Worm (Caenorhabditis elegans) whole organism, L4 larva: ENCODE measurements around the gene Y39E4B.13.

Source experiments
- D1046.2 ChIP-seq: fragments of 200-800 bp; sonication (Bioruptor generic); IDR thresholded peaks from 2 replicates; pipeline ENCODE4 v1.3.6; 2022; ENCODE audit warnings: missing genetic modification characterization, missing compliant biosample characterization
- F10B5.3 ChIP-seq: sonication (generic microtip); optimal IDR thresholded peaks from 2 replicates; lab custom pipeline; 2016; ENCODE audit warnings: mild to moderate bottlenecking, missing genetic modification characterization, missing compliant biosample characterization
- F26F4.8 ChIP-seq: fragments of 200-800 bp; sonication (Bioruptor generic); conservative IDR thresholded peaks from 2 replicates; pipeline ENCODE4 v1.3.6; 2022; ENCODE audit warnings: missing genetic modification characterization, missing compliant biosample characterization
- F37D6.2 ChIP-seq: sonication (generic microtip); optimal IDR thresholded peaks from 2 replicates; lab custom pipeline; 2016; ENCODE audit warnings: mild to moderate bottlenecking, missing genetic modification characterization, missing compliant biosample characterization
- Y105C5A.15 ChIP-seq: fragments of 200-800 bp; sonication (Bioruptor generic); IDR thresholded peaks from 2 replicates; pipeline ENCODE4 v1.3.6; 2022; ENCODE audit warnings: missing genetic modification characterization, missing compliant biosample characterization
- Y5F2A.4 ChIP-seq: fragments of 200-800 bp; sonication (Bioruptor generic); optimal IDR thresholded peaks from 2 replicates; lab custom pipeline; 2018; ENCODE audit warnings: mild to moderate bottlenecking, missing genetic modification characterization, missing compliant biosample characterization
- ZK546.5 ChIP-seq, 2 experiments: sonication (generic microtip); optimal IDR thresholded peaks; 2 replicates each; lab custom pipeline; 2017; ENCODE audit warnings: missing biosample characterization in 2 of 2, missing genetic modification characterization in 2 of 2
- aha-1 ChIP-seq: fragments of 150-350 bp; peaks from one replicate; lab custom pipeline; 2014; ENCODE audit warnings: missing biosample characterization, missing genetic modification characterization
- aly-2 ChIP-seq: sonication (generic microtip); optimal IDR thresholded peaks from 2 replicates; lab custom pipeline; 2018; ENCODE audit warnings: missing biosample characterization, missing genetic modification characterization
- arid-1 ChIP-seq: fragments of 200-800 bp; sonication (Bioruptor generic); conservative IDR thresholded peaks from 2 replicates; pipeline ENCODE4 v1.3.6; 2022; ENCODE audit warnings: missing genetic modification reagents, missing genetic modification characterization, missing compliant biosample characterization
- ceh-20 ChIP-seq: fragments of 200-800 bp; sonication (Bioruptor generic); IDR thresholded peaks from 2 replicates; pipeline ENCODE4 v1.3.6; 2022; ENCODE audit warnings: missing genetic modification reagents, missing genetic modification characterization, missing compliant biosample characterization
- daf-12 ChIP-seq: fragments of 150-350 bp; optimal IDR thresholded peaks from 2 replicates; lab custom pipeline; 2014; ENCODE audit warnings: missing biosample characterization, missing genetic modification reagents, missing genetic modification characterization
- daf-16 ChIP-seq, 3 experiments: sonication (generic microtip); optimal IDR thresholded peaks; 2 replicates each; lab custom pipeline; 2016 to 2017; ENCODE audit warnings: missing genetic modification characterization in 3 of 3, missing genetic modification reagents in 3 of 3, mild to moderate bottlenecking in 2 of 3, missing compliant biosample characterization in 2 of 3, missing biosample characterization in 1 of 3, moderate library complexity in 1 of 3
- dmd-8 ChIP-seq: fragments of 200-800 bp; sonication (Bioruptor generic); IDR thresholded peaks from 2 replicates; pipeline ENCODE4 v1.3.6; 2022; ENCODE audit warnings: missing genetic modification characterization, missing compliant biosample characterization
- dmd-9 ChIP-seq: fragments of 200-800 bp; sonication (Bioruptor generic); IDR thresholded peaks from 2 replicates; pipeline ENCODE4 v1.3.6; 2022; ENCODE audit warnings: missing genetic modification reagents, missing genetic modification characterization, missing compliant biosample characterization
- duxl-1 ChIP-seq: sonication (generic microtip); optimal IDR thresholded peaks from 2 replicates; lab custom pipeline; 2016; ENCODE audit warnings: mild to moderate bottlenecking, missing genetic modification characterization, moderate library complexity, missing compliant biosample characterization; ENCODE audit not compliant: poor library complexity
- egl-43 ChIP-seq: fragments of 200-800 bp; sonication (Bioruptor generic); IDR thresholded peaks from 2 replicates; pipeline ENCODE4 v1.3.6; 2022; ENCODE audit warnings: missing genetic modification reagents, missing genetic modification characterization, missing compliant biosample characterization
- fkh-10 ChIP-seq: fragments of 150-350 bp; optimal IDR thresholded peaks from 2 replicates; lab custom pipeline; 2014; ENCODE audit warnings: missing biosample characterization, missing genetic modification reagents, missing genetic modification characterization
- gei-8 ChIP-seq: fragments of 200-800 bp; sonication (Bioruptor generic); optimal IDR thresholded peaks from 2 replicates; lab custom pipeline; 2018; ENCODE audit warnings: mild to moderate bottlenecking, missing genetic modification characterization, missing compliant biosample characterization
- hlh-11 ChIP-seq: fragments of 200-800 bp; sonication (Bioruptor generic); optimal IDR thresholded peaks from 2 replicates; lab custom pipeline; 2018; ENCODE audit warnings: mild to moderate bottlenecking, missing genetic modification characterization, missing compliant biosample characterization
- hmg-1.1 ChIP-seq: fragments of 200-800 bp; sonication (Bioruptor generic); IDR thresholded peaks from 2 replicates; pipeline ENCODE4 v1.3.6; 2022; ENCODE audit warnings: missing genetic modification reagents, missing genetic modification characterization, missing compliant biosample characterization
- jun-1 ChIP-seq: fragments of 150-350 bp; optimal IDR thresholded peaks from 2 replicates; lab custom pipeline; 2014; ENCODE audit warnings: missing biosample characterization, missing genetic modification reagents, missing genetic modification characterization
- lim-7 ChIP-seq: fragments of 200-800 bp; sonication (Bioruptor generic); IDR thresholded peaks from 2 replicates; pipeline ENCODE4 v1.3.6; 2022; ENCODE audit warnings: missing genetic modification characterization, missing compliant biosample characterization
- lin-1 ChIP-seq: fragments of 200-800 bp; sonication (Bioruptor generic); IDR thresholded peaks from 2 replicates; pipeline ENCODE4 v1.3.6; 2022; ENCODE audit warnings: missing genetic modification reagents, missing genetic modification characterization, missing compliant biosample characterization
- lin-15B ChIP-seq: fragments of 150-350 bp; sonication (generic microtip); optimal IDR thresholded peaks from 3 replicates; lab custom pipeline; 2014; ENCODE audit warnings: missing biosample characterization, missing genetic modification characterization
- lir-3 ChIP-seq: sonication (generic microtip); optimal IDR thresholded peaks from 2 replicates; lab custom pipeline; 2016; ENCODE audit warnings: mild to moderate bottlenecking, missing genetic modification characterization, missing compliant biosample characterization
- mdl-1 ChIP-seq, 2 experiments: fragments of 150-350 bp in 1 of 2; sonication (generic microtip) in 1 of 2; optimal IDR thresholded peaks; 2 replicates each; lab custom pipeline; 2014 to 2017; ENCODE audit warnings: missing biosample characterization in 2 of 2, missing genetic modification characterization in 2 of 2
- mes-2 ChIP-seq: sonication (generic microtip); optimal IDR thresholded peaks from 2 replicates; lab custom pipeline; 2016; ENCODE audit warnings: missing genotype, mild to moderate bottlenecking, missing genetic modification characterization, missing compliant biosample characterization; ENCODE audit not compliant: poor library complexity, severe bottlenecking
- mxl-3 ChIP-seq: fragments of 200-800 bp; sonication (Bioruptor generic); optimal IDR thresholded peaks from 2 replicates; lab custom pipeline; 2018; ENCODE audit warnings: mild to moderate bottlenecking, missing genetic modification characterization, missing compliant biosample characterization
- nhr-11 ChIP-seq: fragments of 150-350 bp; optimal IDR thresholded peaks from 2 replicates; lab custom pipeline; 2014; ENCODE audit warnings: missing biosample characterization, missing genetic modification characterization
- nhr-111 ChIP-seq: fragments of 200-800 bp; sonication (Bioruptor generic); optimal IDR thresholded peaks from 2 replicates; lab custom pipeline; 2018; ENCODE audit warnings: mild to moderate bottlenecking, missing genetic modification characterization, missing compliant biosample characterization
- nhr-237 ChIP-seq: sonication (generic microtip); optimal IDR thresholded peaks from 2 replicates; lab custom pipeline; 2017; ENCODE audit warnings: missing biosample characterization, missing genetic modification characterization
- nhr-25 ChIP-seq: sonication (generic microtip); optimal IDR thresholded peaks from 2 replicates; lab custom pipeline; 2017; ENCODE audit warnings: missing genetic modification characterization, mild to moderate bottlenecking, missing compliant biosample characterization, antibody characterized with exemption, moderate library complexity, borderline replicate concordance; ENCODE audit not compliant: insufficient read depth
- nhr-28 ChIP-seq: fragments of 150-350 bp; optimal IDR thresholded peaks from 2 replicates; lab custom pipeline; 2014; ENCODE audit warnings: missing biosample characterization, missing genetic modification characterization
- nhr-42 ChIP-seq: fragments of 200-800 bp; sonication (Bioruptor generic); IDR thresholded peaks from 2 replicates; pipeline ENCODE4 v1.3.6; 2022; ENCODE audit warnings: missing genetic modification characterization, missing compliant biosample characterization
- nhr-48 ChIP-seq: sonication (generic microtip); optimal IDR thresholded peaks from 2 replicates; lab custom pipeline; 2016; ENCODE audit warnings: mild to moderate bottlenecking, missing genetic modification characterization, missing compliant biosample characterization
- nhr-6 ChIP-seq: fragments of 150-350 bp; optimal IDR thresholded peaks from 2 replicates; lab custom pipeline; 2014; ENCODE audit warnings: missing biosample characterization, missing genetic modification characterization
- nhr-76 ChIP-seq: fragments of 150-350 bp; optimal IDR thresholded peaks from 2 replicates; lab custom pipeline; 2014; ENCODE audit warnings: missing biosample characterization, missing genetic modification characterization
- nhr-77 ChIP-seq: fragments of 150-350 bp; optimal IDR thresholded peaks from 2 replicates; lab custom pipeline; 2014; ENCODE audit warnings: missing biosample characterization, missing genetic modification characterization
- pha-4 ChIP-seq, 2 experiments: fragments of 150-350 bp in 1 of 2; fragments of 200-800 bp in 1 of 2; sonication (Bioruptor generic) in 1 of 2; IDR thresholded peaks in 1 of 2; optimal IDR thresholded peaks in 1 of 2; 2 replicates each; pipeline versions ENCODE4 v1.3.6 to Lab custom; 2014 to 2022; ENCODE audit warnings: missing genetic modification characterization in 2 of 2, missing genetic modification reagents in 2 of 2, missing biosample characterization in 1 of 2, missing compliant biosample characterization in 1 of 2
- saeg-2 ChIP-seq: fragments of 200-800 bp; sonication (Bioruptor generic); IDR thresholded peaks from 2 replicates; pipeline ENCODE4 v1.3.6; 2022; ENCODE audit warnings: missing genetic modification reagents, missing genetic modification characterization, missing compliant biosample characterization
- skn-1 ChIP-seq: fragments of 150-350 bp; optimal IDR thresholded peaks from 2 replicates; lab custom pipeline; 2014; ENCODE audit warnings: missing biosample characterization, missing genetic modification characterization
- snpc-4 ChIP-seq: fragments of 150-350 bp; optimal IDR thresholded peaks from 2 replicates; lab custom pipeline; 2014; ENCODE audit warnings: missing biosample characterization, missing genetic modification characterization
- spr-1 ChIP-seq: sonication (generic microtip); optimal IDR thresholded peaks from 2 replicates; lab custom pipeline; 2016; ENCODE audit warnings: mild to moderate bottlenecking, missing genetic modification characterization, missing compliant biosample characterization
- spr-3 ChIP-seq: fragments of 200-800 bp; sonication (Bioruptor generic); optimal IDR thresholded peaks from 2 replicates; lab custom pipeline; 2018; ENCODE audit warnings: mild to moderate bottlenecking, missing genetic modification characterization, missing compliant biosample characterization
- tra-1 ChIP-seq: fragments of 200-800 bp; sonication (Bioruptor generic); IDR thresholded peaks from 2 replicates; pipeline ENCODE4 v1.3.6; 2022; ENCODE audit warnings: missing genetic modification reagents, missing genetic modification characterization, missing compliant biosample characterization
- vab-7 ChIP-seq: fragments of 200-800 bp; sonication (Bioruptor generic); IDR thresholded peaks from 2 replicates; pipeline ENCODE4 v1.3.6; 2022; ENCODE audit warnings: missing genetic modification reagents, missing genetic modification characterization, missing compliant biosample characterization
- zip-11 ChIP-seq: fragments of 200-800 bp; sonication (Bioruptor generic); IDR thresholded peaks from 2 replicates; pipeline ENCODE4 v1.3.6; 2022; ENCODE audit warnings: missing genetic modification characterization, missing compliant biosample characterization
- ztf-7 ChIP-seq: fragments of 150-350 bp; optimal IDR thresholded peaks from 2 replicates; lab custom pipeline; 2014; ENCODE audit warnings: missing biosample characterization, missing genetic modification characterization

The Y39E4B.13 gene

ce11 chrIII:13070548-13071050 is 20.3 kb upstream of the Y39E4B.13 start, which contains the start of gene Y39E4B.6 (continued):
- TF ChIP-seq duxl-1 (peak; percentile 11), nhr-76 (peak; percentile 26), lim-7 (GFP tag; lab: Robert Waterston, UW) (peak; percentile 62; the same call in 1 of the 2 replicates), nhr-6 (tag; lab: Kevin White, UChicago) (peak; percentile 79), F26F4.8 (GFP tag; lab: Robert Waterston, UW) (no peak), nhr-28 (tag; lab: Kevin White, UChicago) (peak; percentile 98), mxl-3 (GFP tag; lab: Kevin White, UChicago) (peak; percentile 97), nhr-111 (GFP tag; lab: Kevin White, UChicago) (no peak), pha-4 (GFP tag; IDR thresholded peaks at IDR 0.05; lab: Robert Waterston, UW) (peak; percentile 86), pha-4 (tag; optimal IDR thresholded peaks at IDR 0.05; lab: Kevin White, UChicago) (no peak), ZK546.5 (tag; optimal IDR thresholded peaks at IDR 0.05; lab: Kevin White, UChicago) (peak in 1 of 2 experiments; percentile 61), nhr-237 (tag; lab: Kevin White, UChicago) (peak; percentile 57), jun-1 (tag; lab: Kevin White, UChicago) (peak; percentile 88), D1046.2 (GFP tag; lab: Robert Waterston, UW) (peak; percentile 76; the same call in 1 of the 2 replicates), mes-2 (peak; percentile 90), hmg-1.1 (peak; percentile 98), ztf-7 (tag; lab: Kevin White, UChicago) (no peak), nhr-48 (peak; percentile 86), lin-1 (GFP tag; lab: Robert Waterston, UW) (peak; percentile 68; the same call in 1 of the 2 replicates), nhr-42 (GFP tag; lab: Robert Waterston, UW) (peak; percentile 94), tra-1 (GFP tag; lab: Robert Waterston, UW) (peak; percentile 95), F10B5.3 (tag; lab: Kevin White, UChicago) (no peak), skn-1 (no peak), ceh-20 (peak; percentile 97), nhr-11 (peak; percentile 96), daf-12 (tag; lab: Kevin White, UChicago) (no peak), F37D6.2 (tag; lab: Kevin White, UChicago) (peak; percentile 95), nhr-25 (tag; lab: Kevin White, UChicago) (peak; percentile 93), nhr-77 (tag; lab: Kevin White, UChicago) (peak; percentile 98), spr-1 (tag; lab: Kevin White, UChicago) (peak; percentile 90), vab-7 (peak; percentile 94), lir-3 (tag; lab: Kevin White, UChicago) (peak; percentile 12), aha-1 (peak; percentile 99), gei-8 (peak; percentile 76), Y5F2A.4 (GFP tag; lab: Kevin White, UChicago) (peak; percentile 51), egl-43 (GFP tag; lab: Robert Waterston, UW) (peak; percentile 90), dmd-9 (GFP tag; lab: Robert Waterston, UW) (peak; percentile 86), daf-16 (GFP tag; optimal IDR thresholded peaks at IDR 0.05; lab: Kevin White, UChicago) (peak in 1 of 2 experiments; percentile 17), daf-16 (tag; optimal IDR thresholded peaks at IDR 0.05; lab: Kevin White, UChicago) (peak; percentile 47), lin-15B (tag; lab: Kevin White, UChicago) (peak; percentile 42), dmd-8 (0 out of 2 replicates have a peak, but pooled peaks have one; percentile 50), mdl-1 (tag; optimal IDR thresholded peaks at IDR 0.05; lab: Kevin White, UChicago) (peak; percentile 89 to 94), arid-1 (GFP tag; lab: Robert Waterston, UW) (peak; percentile 71; the same call in 1 of the 2 replicates), fkh-10 (GFP tag; lab: Kevin White, UChicago) (peak; percentile 94), snpc-4 (peak; percentile 64), saeg-2 (GFP tag; lab: Robert Waterston, UW) (peak; percentile 79; the same call in 1 of the 2 replicates), hlh-11 (tag; lab: Kevin White, UChicago) (peak; percentile 98), spr-3 (GFP tag; lab: Kevin White, UChicago) (peak; percentile 88), Y105C5A.15 (no peak), aly-2 (no peak), zip-11 (GFP tag; lab: Robert Waterston, UW) (0 out of 2 replicates have a peak, but pooled peaks have one; percentile 7)
